Worm (Caenorhabditis elegans): Measurements from ENCODE around the gene C03B1.3.

DNA sequence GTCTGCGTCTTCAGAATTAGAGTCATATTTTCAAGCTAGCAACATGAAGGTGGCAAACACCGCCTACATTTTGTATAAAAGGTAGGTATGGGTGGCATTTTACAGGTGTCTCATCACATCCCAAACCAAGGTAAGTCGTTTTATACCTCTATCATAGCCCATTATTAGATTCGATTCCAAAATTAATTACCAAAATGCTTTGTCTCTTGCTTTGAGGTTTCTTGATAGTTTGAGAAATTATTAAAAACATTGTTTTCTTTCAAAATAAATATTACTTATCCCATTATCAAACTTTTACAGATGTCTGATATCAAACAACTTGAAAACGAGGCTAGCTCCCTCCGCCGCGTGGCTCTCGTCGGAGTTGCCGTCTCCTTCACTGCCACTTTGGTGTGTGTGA is 39.7 kb upstream of the C03B1.3 start, which contains the start of gene col-168:
- TF ChIP-seq unc-39 (tag; optimal IDR thresholded peaks at IDR 0.05) (no peak), ztf-11 (tag; optimal IDR thresholded peaks at IDR 0.05) (no peak), flh-1 (GFP tag; optimal IDR thresholded peaks at IDR 0.05) (no peak), nhr-76 (tag; optimal IDR thresholded peaks at IDR 0.05) (no peak), tbx-8 (GFP tag; optimal IDR thresholded peaks at IDR 0.05) (no peak), nhr-237 (tag; optimal IDR thresholded peaks at IDR 0.05) (no peak), elt-3 (tag; optimal IDR thresholded peaks at IDR 0.05) (no peak), snpc-4 (tag; optimal IDR thresholded peaks at IDR 0.05) (no peak)
